Fruit fly (Drosophila melanogaster): ENCODE data around the gene CG1662.
A peak's percentile ranks its signal among the peaks of the same experiment; 100 is the strongest.

Gene CG1662

DNA sequence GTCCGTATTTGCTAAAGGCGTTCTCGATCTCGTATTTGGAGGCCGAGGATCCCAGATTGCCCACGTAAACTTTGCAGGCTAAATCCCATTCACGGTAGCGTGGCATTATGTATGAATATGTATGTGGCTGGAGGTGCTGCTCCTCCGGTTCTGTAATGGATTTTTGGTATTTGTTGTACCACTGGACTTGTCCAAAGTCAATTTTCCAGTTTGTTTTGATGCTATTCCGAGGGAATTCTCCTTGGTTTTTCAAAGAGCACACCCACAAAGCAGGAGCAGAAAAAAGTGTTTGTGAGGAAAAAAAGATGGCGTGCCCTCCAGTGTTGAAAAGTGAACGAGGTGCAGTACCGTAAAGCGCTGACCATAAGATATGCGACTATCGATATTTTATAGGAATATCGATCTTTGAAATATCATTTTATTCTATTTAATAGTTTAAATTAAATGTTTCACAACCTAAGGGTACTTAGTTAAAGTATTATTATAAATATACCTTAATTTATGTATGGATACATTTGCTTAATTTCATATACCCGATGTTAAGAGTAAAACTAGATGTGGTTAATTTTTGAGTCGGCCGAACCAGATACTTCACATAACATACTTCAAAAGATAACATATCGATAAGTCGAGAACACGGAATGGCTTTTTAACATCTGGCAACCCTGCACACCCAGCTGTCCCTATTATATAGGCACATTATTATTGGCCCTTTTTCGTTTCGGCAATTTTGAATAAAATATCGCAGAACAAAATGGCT lies 2.6 kb upstream of the CG1662 start, which contains the start of the genes Rbp1-like and Tim9a (continued):
- TF ChIP-seq bab2 (GFP tag; optimal IDR thresholded peaks at IDR 0.05) (no peak), CG12219 (GFP tag; optimal IDR thresholded peaks at IDR 0.05) (no peak), Pdp1 (GFP tag; optimal IDR thresholded peaks at IDR 0.05) (peak in 1 of 2 experiments; percentile 64), CG30431 (GFP tag; optimal IDR thresholded peaks at IDR 0.05) (no peak), CG10209 (GFP tag; optimal IDR thresholded peaks at IDR 0.05) (peak; percentile 28), lola (GFP tag; optimal IDR thresholded peaks at IDR 0.05) (peak in 1 of 3 experiments; percentile 36), CG15269 (tag; optimal IDR thresholded peaks at IDR 0.05) (no peak), CG3847 (GFP tag; IDR thresholded peaks at IDR 0.05) (peak; percentile 55), CG32532 (GFP tag; IDR thresholded peaks at IDR 0.05) (peak; percentile 22; the same call in 1 of the 2 replicates), Sin3A (optimal IDR thresholded peaks at IDR 0.05) (peak; percentile 74), CG1792 (GFP tag; optimal IDR thresholded peaks at IDR 0.05) (no peak), CG15011 (GFP tag; optimal IDR thresholded peaks at IDR 0.05) (peak; percentile 41), hbn (GFP tag; IDR thresholded peaks at IDR 0.05; ENCODE audit: partially characterized antibody) (peak; percentile 60), bbx (GFP tag; IDR thresholded peaks at IDR 0.05; ENCODE audit: partially characterized antibody) (0 out of 2 replicates have a peak, but pooled peaks have one; percentile 17), gem (tag; optimal IDR thresholded peaks at IDR 0.05) (peak; percentile 53), CG7556 (GFP tag; optimal IDR thresholded peaks at IDR 0.05) (peak; percentile 41), exex (tag; optimal IDR thresholded peaks at IDR 0.05) (peak; percentile 9), Nf-YB (GFP tag; optimal IDR thresholded peaks at IDR 0.05) (peak; percentile 41), psq (GFP tag; optimal IDR thresholded peaks at IDR 0.05) (no peak), CG1647 (GFP tag; optimal IDR thresholded peaks at IDR 0.05) (no peak), tio (GFP tag; optimal IDR thresholded peaks at IDR 0.05) (no peak), CG11696 (GFP tag; IDR thresholded peaks at IDR 0.05) (no peak), mam (GFP tag; optimal IDR thresholded peaks at IDR 0.05) (peak; percentile 6), mld (GFP tag; IDR thresholded peaks at IDR 0.05; ENCODE audit: partially characterized antibody) (peak; percentile 60; the same call in 1 of the 3 replicates), btn (GFP tag; optimal IDR thresholded peaks at IDR 0.05) (no peak), Stat92E (GFP tag; optimal IDR thresholded peaks at IDR 0.05) (no peak), CG42726 (GFP tag; IDR thresholded peaks at IDR 0.05; ENCODE audit: partially characterized antibody) (no peak; the same call in 1 of the 2 replicates), CG1233 (GFP tag; optimal IDR thresholded peaks at IDR 0.05) (peak; percentile 43), Mad (GFP tag; optimal IDR thresholded peaks at IDR 0.05) (peak; percentile 15), Sox100B (GFP tag; optimal IDR thresholded peaks at IDR 0.05) (peak; percentile 38), Dbx (GFP tag; IDR thresholded peaks at IDR 0.05) (peak; percentile 17; the same call in 1 of the 3 replicates), NfI (GFP tag; optimal IDR thresholded peaks at IDR 0.05) (peak; percentile 41), klu (GFP tag; IDR thresholded peaks at IDR 0.05) (0 out of 2 replicates have a peak, but pooled peaks have one; percentile 15), Hmr (GFP tag; optimal IDR thresholded peaks at IDR 0.05) (peak; percentile 44), crp (GFP tag; optimal IDR thresholded peaks at IDR 0.05) (peak in 1 of 2 experiments; percentile 81), chinmo (GFP tag; IDR thresholded peaks at IDR 0.05; ENCODE audit: partially characterized antibody) (no peak), CG18011 (GFP tag; optimal IDR thresholded peaks at IDR 0.05) (peak; percentile 2), CG9437 (GFP tag; optimal IDR thresholded peaks at IDR 0.05) (peak; percentile 62), CG2712 (tag; optimal IDR thresholded peaks at IDR 0.05) (peak; percentile 54), CG17385 (GFP tag; optimal IDR thresholded peaks at IDR 0.05) (peak; percentile 32), CG2120 (GFP tag; optimal IDR thresholded peaks at IDR 0.05) (peak; percentile 46), Gug (GFP tag; IDR thresholded peaks at IDR 0.05) (no peak; the same call in 3 of the 4 replicates), Lhr (GFP tag; optimal IDR thresholded peaks at IDR 0.05) (peak; percentile 39), CG13424 (tag; optimal IDR thresholded peaks at IDR 0.05) (peak; percentile 30), lab (GFP tag; optimal IDR thresholded peaks at IDR 0.05) (peak; percentile 52), pzg (GFP tag; optimal IDR thresholded peaks at IDR 0.05) (peak; percentile 49), CHES-1-like (GFP tag; optimal IDR thresholded peaks at IDR 0.05) (no peak)

Data from whole organism, embryonic.